Worm (Caenorhabditis elegans): ENCODE results near the gene div-1.
A peak's percentile ranks its signal among the peaks of the same experiment; 100 is the strongest.
"Not testable (repeated sequence)": the region's sequence is repeated elsewhere in the genome, so short reads cannot be mapped to it uniquely, and the experiment has no call there.

div-1 gene

ce11 chrIII:10236291-10236871, 12.0 kb downstream of the div-1 start:
- TF ChIP-seq ceh-31 (tag; optimal IDR thresholded peaks at IDR 0.05), result no peak
- no peak for TF ChIP-seq syd-9 (tag; optimal IDR thresholded peaks at IDR 0.05)
- TF ChIP-seq C38D4.7 (GFP tag; optimal IDR thresholded peaks at IDR 0.05), result no peak
- TF ChIP-seq hlh-30 (tag; optimal IDR thresholded peaks at IDR 0.05; ENCODE audit: insufficient read depth), result no peak
- TF ChIP-seq ceh-14 (tag; optimal IDR thresholded peaks at IDR 0.05), result no peak

DNA sequence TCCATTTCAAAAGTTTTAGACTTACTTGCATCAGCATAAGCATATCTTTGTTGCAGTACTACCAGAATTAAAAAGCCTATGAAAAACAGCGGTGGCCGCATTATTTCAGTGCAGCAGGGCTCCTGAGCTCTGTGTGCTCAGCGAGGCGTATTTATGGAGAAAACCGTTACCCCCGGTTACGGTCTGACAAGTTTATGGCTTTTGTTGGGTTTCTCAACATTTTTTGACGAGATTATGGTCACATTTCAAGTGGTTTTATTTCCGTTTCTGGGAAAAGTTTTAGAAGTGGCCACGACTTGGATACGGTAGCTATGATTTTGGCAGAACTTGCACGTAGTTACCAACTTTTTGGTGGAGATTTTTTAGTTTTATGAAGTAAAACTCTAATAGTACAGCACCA, 14.4 kb downstream of the div-1 start, which contains the start of gene paml-1:
Gene paml-1, minus strand, starts transcription at position 101 of the 400 bp plus-strand sequence.
- TF ChIP-seq gmeb-2 (tag; optimal IDR thresholded peaks at IDR 0.05) (no peak), fkh-6 (tag; optimal IDR thresholded peaks at IDR 0.05) (no peak), npax-4 (tag; optimal IDR thresholded peaks at IDR 0.05) (no peak), hlh-30 (tag; optimal IDR thresholded peaks at IDR 0.05; ENCODE audit: insufficient read depth) (no peak), dmd-4 (tag; optimal IDR thresholded peaks at IDR 0.05; ENCODE audit: borderline replicate concordance) (no peak), ceh-2 (tag; optimal IDR thresholded peaks at IDR 0.05) (no peak), sox-4 (tag; optimal IDR thresholded peaks at IDR 0.05) (no peak), fkh-10 (GFP tag; optimal IDR thresholded peaks at IDR 0.05) (no peak), unc-3 (GFP tag; conservative IDR thresholded peaks at IDR 0.05) (no peak), unc-3 (tag; optimal IDR thresholded peaks at IDR 0.05) (no peak)

ce11 chrIII:10231641-10232040, 16.7 kb downstream of the div-1 start:
- TF ChIP-seq hlh-6 (tag; optimal IDR thresholded peaks at IDR 0.05), result no peak
- TF ChIP-seq ceh-34 (tag; optimal IDR thresholded peaks at IDR 0.05), result no peak
- no peak for TF ChIP-seq Y22D7AL.16 (tag; optimal IDR thresholded peaks at IDR 0.05)
- TF ChIP-seq hlh-30 (tag; optimal IDR thresholded peaks at IDR 0.05; ENCODE audit: insufficient read depth), result no peak
- TF ChIP-seq elt-4 (tag; optimal IDR thresholded peaks at IDR 0.05), result no peak
- no peak for TF ChIP-seq che-1 (tag; optimal IDR thresholded peaks at IDR 0.05)
- TF ChIP-seq pax-1 (tag; optimal IDR thresholded peaks at IDR 0.05), result no peak
- TF ChIP-seq fkh-10 (GFP tag; optimal IDR thresholded peaks at IDR 0.05), result no peak
- no peak for TF ChIP-seq mec-3 (tag; optimal IDR thresholded peaks at IDR 0.05; ENCODE audit: borderline replicate concordance)
- no peak for TF ChIP-seq npax-4 (tag; optimal IDR thresholded peaks at IDR 0.05)
- no peak for TF ChIP-seq syd-9 (tag; optimal IDR thresholded peaks at IDR 0.05)
- no peak for TF ChIP-seq hlh-13 (GFP tag; optimal IDR thresholded peaks at IDR 0.05)
- no peak for TF ChIP-seq ceh-30 (tag; optimal IDR thresholded peaks at IDR 0.05)
- no peak for TF ChIP-seq hlh-8 (tag; optimal IDR thresholded peaks at IDR 0.05)

DNA sequence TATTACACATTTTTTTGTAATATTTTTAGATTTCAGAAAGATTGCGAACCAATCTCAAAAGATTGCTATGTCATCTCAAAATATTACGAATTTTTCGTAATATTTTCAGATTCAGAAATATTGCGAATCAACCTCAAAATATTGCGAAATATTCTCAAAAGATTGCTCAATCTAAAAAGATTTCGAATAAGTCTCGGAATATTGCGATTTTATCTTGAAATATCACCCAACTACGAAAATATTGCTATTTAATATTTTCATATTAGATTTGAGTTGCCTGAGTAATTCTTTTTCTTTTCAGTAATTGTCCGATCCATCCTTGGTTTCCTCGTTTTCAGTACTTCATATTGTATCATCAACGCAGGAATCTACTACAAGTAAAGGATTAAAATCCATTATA, 26.5 kb downstream of the div-1 start, which contains the start of gene Y70G10A.4:
Gene Y70G10A.4, plus strand, starts transcription at position 301 of the 400 bp plus-strand sequence.
- not testable (repeated sequence) for TF ChIP-seq odd-2 (tag; optimal IDR thresholded peaks at IDR 0.05); lin-11 (tag; optimal IDR thresholded peaks at IDR 0.05); K09A11.1 (tag; optimal IDR thresholded peaks at IDR 0.05; ENCODE audit: insufficient read depth)

ce11 chrIII:10218587-10218986, 29.8 kb downstream of the div-1 start, which contains the start of the genes rde-4 and cox-14:
TSS of gene rde-4 (minus strand) at chrIII:10218646.
TSS of gene cox-14 (plus strand) at chrIII:10218942.
- TF ChIP-seq K02D7.2 (tag; optimal IDR thresholded peaks at IDR 0.05), result no peak
- no peak for TF ChIP-seq ceh-24 (tag; optimal IDR thresholded peaks at IDR 0.05)
- no peak for TF ChIP-seq ceh-18 (tag; optimal IDR thresholded peaks at IDR 0.05)
- TF ChIP-seq ztf-16 (tag; optimal IDR thresholded peaks at IDR 0.05), result no peak
- TF ChIP-seq ceh-30 (tag; optimal IDR thresholded peaks at IDR 0.05), result no peak
- TF ChIP-seq lin-11 (tag; optimal IDR thresholded peaks at IDR 0.05), result no peak
- TF ChIP-seq hlh-13 (GFP tag; optimal IDR thresholded peaks at IDR 0.05), result no peak
- TF ChIP-seq fax-1 (tag; optimal IDR thresholded peaks at IDR 0.05), result no peak
- no peak for TF ChIP-seq eyg-1 (tag; optimal IDR thresholded peaks at IDR 0.05)
- TF ChIP-seq ama-1 (optimal IDR thresholded peaks at IDR 0.05), result no peak
- peak; percentile 5 for TF ChIP-seq elt-2 (tag; optimal IDR thresholded peaks at IDR 0.05)
- TF ChIP-seq rnt-1 (tag; optimal IDR thresholded peaks at IDR 0.05), result no peak
- no peak for TF ChIP-seq unc-3 (GFP tag; conservative IDR thresholded peaks at IDR 0.05)
- no peak for TF ChIP-seq unc-3 (tag; optimal IDR thresholded peaks at IDR 0.05)
- no peak for TF ChIP-seq pax-1 (tag; optimal IDR thresholded peaks at IDR 0.05)
- no peak for TF ChIP-seq pat-9 (tag; optimal IDR thresholded peaks at IDR 0.05)
- TF ChIP-seq C38D4.7 (GFP tag; optimal IDR thresholded peaks at IDR 0.05), result no peak
- no peak for TF ChIP-seq odd-2 (tag; optimal IDR thresholded peaks at IDR 0.05)
- TF ChIP-seq pha-4 (tag; optimal IDR thresholded peaks at IDR 0.05), result no peak
- no peak for TF ChIP-seq F13H6.1 (tag; optimal IDR thresholded peaks at IDR 0.05)
- TF ChIP-seq sox-4 (tag; optimal IDR thresholded peaks at IDR 0.05), result no peak
- no peak for TF ChIP-seq nhr-11 (tag; optimal IDR thresholded peaks at IDR 0.05)
- no peak for TF ChIP-seq pros-1 (tag; optimal IDR thresholded peaks at IDR 0.05)
- no peak for TF ChIP-seq hlh-30 (tag; optimal IDR thresholded peaks at IDR 0.05; ENCODE audit: insufficient read depth)
- no peak for TF ChIP-seq fkh-10 (GFP tag; optimal IDR thresholded peaks at IDR 0.05)
- no peak for TF ChIP-seq fkh-6 (tag; optimal IDR thresholded peaks at IDR 0.05)
- TF ChIP-seq unc-55 (GFP tag; optimal IDR thresholded peaks at IDR 0.05), result no peak
- no peak for TF ChIP-seq pag-3 (tag; optimal IDR thresholded peaks at IDR 0.05; ENCODE audit: borderline replicate concordance)

All from whole organism, late embryonic.